Fruit fly (Drosophila melanogaster) whole organism, embryonic: ENCODE data around the gene CG7530.

Experiments
- Abd-B ChIP-seq: fragments of 200-800 bp; sonication (Bioruptor generic); optimal IDR thresholded peaks from 2 replicates; lab custom pipeline; 2018; ENCODE audit warnings: missing biosample characterization, mild to moderate bottlenecking, missing genetic modification characterization, moderate library complexity
- Asciz ChIP-seq: fragments of 200-800 bp; sonication (Bioruptor generic); optimal IDR thresholded peaks from 2 replicates; lab custom pipeline; 2017; ENCODE audit warnings: missing biosample characterization, mild to moderate bottlenecking, missing genetic modification characterization, missing genetic modification reagents
- Blimp-1 ChIP-seq: fragments of 200-800 bp; sonication (Bioruptor generic); optimal IDR thresholded peaks from 3 replicates; lab custom pipeline; 2018; ENCODE audit warnings: missing biosample characterization, missing genetic modification characterization, mild to moderate bottlenecking, moderate library complexity, missing genetic modification reagents
- CG10979 ChIP-seq: fragments of 200-800 bp; sonication (Bioruptor generic); optimal IDR thresholded peaks from 2 replicates; lab custom pipeline; 2018; ENCODE audit warnings: missing biosample characterization, mild to moderate bottlenecking, missing genetic modification characterization, moderate library complexity
- CG14050 ChIP-seq: fragments of 200-800 bp; sonication (Bioruptor generic); IDR thresholded peaks from 3 replicates; pipeline ENCODE4 v1.3.6; 2022; ENCODE audit warnings: missing biosample characterization, missing genetic modification characterization
- CG15269 ChIP-seq: fragments of 200-800 bp; sonication (Bioruptor generic); optimal IDR thresholded peaks from 2 replicates; lab custom pipeline; 2018; ENCODE audit warnings: missing biosample characterization, mild to moderate bottlenecking, missing genetic modification characterization, moderate library complexity
- CG1603 ChIP-seq: fragments of 200-800 bp; sonication (Bioruptor generic); optimal IDR thresholded peaks from 2 replicates; lab custom pipeline; 2019; ENCODE audit warnings: missing biosample characterization, mild to moderate bottlenecking, missing genetic modification characterization, moderate library complexity
- CG17361 ChIP-seq: fragments of 200-800 bp; sonication (Bioruptor generic); IDR thresholded peaks from 3 replicates; pipeline ENCODE4 v1.3.6; 2022; ENCODE audit warnings: missing biosample characterization, missing genetic modification characterization
- CG2678 ChIP-seq: fragments of 200-800 bp; sonication (Bioruptor generic); optimal IDR thresholded peaks from 3 replicates; lab custom pipeline; 2019; ENCODE audit warnings: missing biosample characterization, mild to moderate bottlenecking, missing genetic modification characterization, moderate library complexity
- CG33557 ChIP-seq: fragments of 200-800 bp; sonication (Bioruptor generic); optimal IDR thresholded peaks from 2 replicates; lab custom pipeline; 2019; ENCODE audit warnings: missing biosample characterization, mild to moderate bottlenecking, missing genetic modification characterization, moderate library complexity
- CG3407 ChIP-seq: fragments of 200-800 bp; sonication (Bioruptor generic); optimal IDR thresholded peaks from 2 replicates; lab custom pipeline; 2018; ENCODE audit warnings: missing biosample characterization, mild to moderate bottlenecking, missing genetic modification characterization
- CG4328 ChIP-seq: fragments of 200-800 bp; sonication (Bioruptor generic); optimal IDR thresholded peaks from 3 replicates; lab custom pipeline; 2017; ENCODE audit warnings: missing biosample characterization, missing genetic modification reagents, missing genetic modification characterization
- CG7987 ChIP-seq: fragments of 200-800 bp; sonication (Bioruptor generic); optimal IDR thresholded peaks from 2 replicates; lab custom pipeline; 2018; ENCODE audit warnings: missing biosample characterization, mild to moderate bottlenecking, missing genetic modification characterization, moderate library complexity
- CG8281 ChIP-seq: fragments of 200-800 bp; sonication (Bioruptor generic); optimal IDR thresholded peaks from 2 replicates; lab custom pipeline; 2018; ENCODE audit warnings: missing biosample characterization, mild to moderate bottlenecking, missing genetic modification characterization, moderate library complexity
- CG9437 ChIP-seq: fragments of 200-800 bp; sonication (Bioruptor generic); optimal IDR thresholded peaks from 2 replicates; lab custom pipeline; 2018; ENCODE audit warnings: missing biosample characterization, mild to moderate bottlenecking, missing genetic modification characterization
- CG9609 ChIP-seq: fragments of 200-800 bp; sonication (Bioruptor generic); optimal IDR thresholded peaks from 3 replicates; lab custom pipeline; 2016; ENCODE audit warnings: missing biosample characterization, missing genetic modification characterization
- CHES-1-like ChIP-seq: fragments of 200-800 bp; sonication (Bioruptor generic); optimal IDR thresholded peaks from 2 replicates; lab custom pipeline; 2016; ENCODE audit warnings: missing biosample characterization, missing genetic modification characterization
- D ChIP-seq, 2 experiments: fragments of 200-800 bp in 1 of 2; fragments of >200 bp in 1 of 2; sonication (Bioruptor generic) in 1 of 2; optimal IDR thresholded peaks; 2 replicates in 1 of 2; 3 replicates in 1 of 2; lab custom pipeline; 2017; ENCODE audit warnings: mild to moderate bottlenecking in 1 of 2, missing biosample characterization in 1 of 2, missing genetic modification characterization in 1 of 2, missing genetic modification reagents in 1 of 2
- Dfd ChIP-seq, 2 experiments: fragments of >200 bp; optimal IDR thresholded peaks; 2 replicates each; lab custom pipeline; 2017; ENCODE audit warnings: missing biosample characterization in 2 of 2, missing genetic modification characterization in 2 of 2
- Dip2 ChIP-seq: fragments of 200-800 bp; sonication (Bioruptor generic); IDR thresholded peaks from 2 replicates; pipeline ENCODE4 v1.3.6; 2022; ENCODE audit warnings: missing biosample characterization, missing genetic modification characterization
- ERR ChIP-seq: fragments of 200-800 bp; sonication (Bioruptor generic); optimal IDR thresholded peaks from 2 replicates; lab custom pipeline; 2016; ENCODE audit warnings: missing biosample characterization, missing genetic modification characterization
- HLH3B ChIP-seq: fragments of 200-800 bp; sonication (Bioruptor generic); IDR thresholded peaks from 2 replicates; pipeline ENCODE4 v1.3.6; 2022; ENCODE audit warnings: missing biosample characterization, missing genetic modification characterization
- HmgZ ChIP-seq: fragments of 200-800 bp; sonication (Bioruptor generic); optimal IDR thresholded peaks from 2 replicates; lab custom pipeline; 2018; ENCODE audit warnings: missing biosample characterization, mild to moderate bottlenecking, missing genetic modification characterization
- Hr51 ChIP-seq, 2 experiments: fragments of 200-800 bp; sonication (Bioruptor generic); optimal IDR thresholded peaks; 2 replicates in 1 of 2; 3 replicates in 1 of 2; lab custom pipeline; 2016 to 2018; ENCODE audit warnings: missing biosample characterization in 2 of 2, missing genetic modification characterization in 2 of 2, mild to moderate bottlenecking in 1 of 2, moderate library complexity in 1 of 2
- Hsf ChIP-seq: fragments of 200-800 bp; sonication (Bioruptor generic); optimal IDR thresholded peaks from 3 replicates; lab custom pipeline; 2016; ENCODE audit warnings: missing biosample characterization, missing genetic modification characterization
- Sox100B ChIP-seq: fragments of 200-800 bp; sonication (Bioruptor generic); optimal IDR thresholded peaks from 3 replicates; lab custom pipeline; 2018; ENCODE audit warnings: missing biosample characterization, mild to moderate bottlenecking, missing genetic modification characterization
- ara ChIP-seq: fragments of 200-800 bp; sonication (Bioruptor generic); IDR thresholded peaks from 2 replicates; pipeline ENCODE4 v1.3.6; 2022; ENCODE audit warnings: missing biosample characterization, missing genetic modification characterization
- cg ChIP-seq: fragments of 200-800 bp; sonication (Bioruptor generic); optimal IDR thresholded peaks from 3 replicates; lab custom pipeline; 2019; ENCODE audit warnings: missing biosample characterization, mild to moderate bottlenecking, missing genetic modification characterization, moderate library complexity
- cwo ChIP-seq: fragments of 200-800 bp; sonication (Bioruptor generic); optimal IDR thresholded peaks from 3 replicates; lab custom pipeline; 2017; ENCODE audit warnings: missing biosample characterization, missing genetic modification characterization, mild to moderate bottlenecking, moderate library complexity, missing genetic modification reagents
- dimm ChIP-seq: fragments of 200-800 bp; sonication (Bioruptor generic); IDR thresholded peaks from 2 replicates; pipeline ENCODE4 v1.3.6; 2022; ENCODE audit warnings: missing biosample characterization, missing genetic modification characterization
- dmrt99B ChIP-seq: fragments of 200-800 bp; sonication (Bioruptor generic); optimal IDR thresholded peaks from 2 replicates; lab custom pipeline; 2018; ENCODE audit warnings: missing biosample characterization, mild to moderate bottlenecking, missing genetic modification characterization, moderate library complexity
- fd96Cb ChIP-seq: fragments of 200-800 bp; sonication (Bioruptor generic); optimal IDR thresholded peaks from 2 replicates; lab custom pipeline; 2018; ENCODE audit warnings: missing biosample characterization, mild to moderate bottlenecking, missing genetic modification characterization, moderate library complexity
- fu2 ChIP-seq: fragments of 200-800 bp; sonication (Bioruptor generic); optimal IDR thresholded peaks from 2 replicates; lab custom pipeline; 2016; ENCODE audit warnings: missing biosample characterization, missing genetic modification characterization
- gcm ChIP-seq: fragments of 200-800 bp; sonication (Bioruptor generic); optimal IDR thresholded peaks from 2 replicates; lab custom pipeline; 2019; ENCODE audit warnings: missing biosample characterization, mild to moderate bottlenecking, missing genetic modification characterization, moderate library complexity
- gem ChIP-seq: fragments of 200-800 bp; sonication (Bioruptor generic); optimal IDR thresholded peaks from 2 replicates; lab custom pipeline; 2019; ENCODE audit warnings: missing biosample characterization, mild to moderate bottlenecking, missing genetic modification characterization, moderate library complexity
- gfzf ChIP-seq: fragments of 200-800 bp; sonication (Bioruptor generic); optimal IDR thresholded peaks from 2 replicates; lab custom pipeline; 2016; ENCODE audit warnings: missing biosample characterization, mild to moderate bottlenecking, missing genetic modification characterization, moderate library complexity
- lov ChIP-seq, 2 experiments: fragments of 200-800 bp in 1 of 2; fragments of >200 bp in 1 of 2; sonication (Bioruptor generic) in 1 of 2; IDR thresholded peaks in 1 of 2; optimal IDR thresholded peaks in 1 of 2; 2 replicates in 1 of 2; 3 replicates in 1 of 2; pipeline versions ENCODE4 v1.3.6 to Lab custom; 2017 to 2022; ENCODE audit warnings: missing biosample characterization in 1 of 2, missing genetic modification characterization in 1 of 2
- nmo ChIP-seq: fragments of 200-800 bp; sonication (Bioruptor generic); optimal IDR thresholded peaks from 2 replicates; lab custom pipeline; 2018; ENCODE audit warnings: missing biosample characterization, mild to moderate bottlenecking, missing genetic modification characterization, moderate library complexity
- oc ChIP-seq: fragments of 200-800 bp; sonication (Bioruptor generic); optimal IDR thresholded peaks from 2 replicates; lab custom pipeline; 2018; ENCODE audit warnings: missing biosample characterization, mild to moderate bottlenecking, missing genetic modification characterization, moderate library complexity
- peb ChIP-seq: fragments of 200-800 bp; sonication (Bioruptor generic); IDR thresholded peaks from 2 replicates; pipeline ENCODE4 v1.3.6; 2022; ENCODE audit warnings: missing biosample characterization, missing genetic modification characterization
- ranshi ChIP-seq: fragments of 200-800 bp; sonication (Bioruptor generic); IDR thresholded peaks from 2 replicates; pipeline ENCODE4 v1.3.6; 2022; ENCODE audit warnings: missing biosample characterization, missing genetic modification characterization
- sd ChIP-seq: fragments of 200-800 bp; sonication (Bioruptor generic); optimal IDR thresholded peaks from 3 replicates; lab custom pipeline; 2018; ENCODE audit warnings: missing biosample characterization, mild to moderate bottlenecking, missing genetic modification characterization, moderate library complexity
- sens ChIP-seq: fragments of 200-800 bp; sonication (Bioruptor generic); peaks from one replicate; lab custom pipeline; 2016; ENCODE audit warnings: missing biosample characterization, missing genetic modification characterization
- slp2 ChIP-seq: fragments of 200-800 bp; sonication (Bioruptor generic); optimal IDR thresholded peaks from 2 replicates; lab custom pipeline; 2016; ENCODE audit warnings: missing biosample characterization, missing genetic modification characterization
- stc ChIP-seq: fragments of 200-800 bp; sonication (Bioruptor generic); IDR thresholded peaks from 2 replicates; pipeline ENCODE4 v1.3.6; 2022; ENCODE audit warnings: missing biosample characterization, missing genetic modification characterization
- tll ChIP-seq, 2 experiments: fragments of 200-800 bp in 1 of 2; fragments of >200 bp in 1 of 2; sonication (Bioruptor generic) in 1 of 2; optimal IDR thresholded peaks; 2 replicates each; lab custom pipeline; 2017 to 2019; ENCODE audit warnings: missing biosample characterization in 2 of 2, missing genetic modification characterization in 2 of 2, mild to moderate bottlenecking in 1 of 2, moderate library complexity in 1 of 2
- trem ChIP-seq: fragments of 200-800 bp; optimal IDR thresholded peaks from 3 replicates; lab custom pipeline; 2019; ENCODE audit warnings: missing biosample characterization, mild to moderate bottlenecking, missing genetic modification characterization, moderate library complexity

CG7530 gene

dm6 chr3R:14744339-14745129 is 13.2 kb upstream of the CG7530 start (continued):
- peak; percentile 11 for TF ChIP-seq Abd-B (GFP tag; lab: Kevin White, UChicago)
- peak; percentile 19 for TF ChIP-seq CG9609 (GFP tag; lab: Kevin White, UChicago)
- peak; percentile 43 for TF ChIP-seq sd
- TF ChIP-seq CG2678 (tag; lab: Kevin White, UChicago), result peak; percentile 49
- no peak for TF ChIP-seq ERR (GFP tag; lab: Kevin White, UChicago)
- no peak for TF ChIP-seq lov (optimal IDR thresholded peaks at IDR 0.05; lab: Kevin White, UChicago)
- TF ChIP-seq lov (GFP tag; IDR thresholded peaks at IDR 0.05; lab: Robert Waterston, UW), result no peak
- TF ChIP-seq CG1603 (tag; lab: Kevin White, UChicago), result peak; percentile 45
- TF ChIP-seq CG14050 (GFP tag; lab: Robert Waterston, UW), result no peak
- 0 out of 2 replicates have a peak, but pooled peaks have one; percentile 34 for TF ChIP-seq stc (GFP tag; lab: Robert Waterston, UW)
- peak; percentile 37 for TF ChIP-seq nmo (GFP tag; lab: Kevin White, UChicago)
- TF ChIP-seq CG7987 (GFP tag; lab: Kevin White, UChicago), result no peak
- no peak for TF ChIP-seq CG8281 (tag; lab: Kevin White, UChicago)
- TF ChIP-seq ranshi (GFP tag; lab: Robert Waterston, UW), result no peak
- TF ChIP-seq fu2 (GFP tag; lab: Kevin White, UChicago), result no peak
- peak; percentile 45 for TF ChIP-seq CG10979 (tag; lab: Kevin White, UChicago)
- peak; percentile 52; the same call in 1 of the 2 replicates for TF ChIP-seq ara (GFP tag; lab: Robert Waterston, UW)
- TF ChIP-seq gem (tag; lab: Kevin White, UChicago), result peak; percentile 63
- TF ChIP-seq Hr51 (GFP tag; optimal IDR thresholded peaks at IDR 0.05; lab: Kevin White, UChicago), result peak in 1 of 2 experiments; percentile 17
- TF ChIP-seq HLH3B (GFP tag; lab: Robert Waterston, UW), result no peak
- TF ChIP-seq fd96Cb (tag; lab: Kevin White, UChicago), result peak; percentile 27
- TF ChIP-seq oc (tag; lab: Kevin White, UChicago), result peak; percentile 6
- peak; percentile 19 for TF ChIP-seq slp2 (GFP tag; lab: Kevin White, UChicago)
- TF ChIP-seq CG17361 (GFP tag; lab: Robert Waterston, UW), result peak; percentile 59; the same call in 1 of the 3 replicates
- TF ChIP-seq CG33557 (GFP tag; lab: Kevin White, UChicago), result no peak
- peak; percentile 45 for TF ChIP-seq Asciz (GFP tag; lab: Kevin White, UChicago)
- TF ChIP-seq CG3407, result peak; percentile 42
- TF ChIP-seq gfzf (GFP tag; lab: Kevin White, UChicago), result no peak
- peak; percentile 6 for TF ChIP-seq Hsf (GFP tag; lab: Kevin White, UChicago)
- no peak for TF ChIP-seq CHES-1-like (GFP tag; lab: Kevin White, UChicago)
- TF ChIP-seq gcm (GFP tag; lab: Kevin White, UChicago), result no peak
- no peak for TF ChIP-seq tll (GFP tag; optimal IDR thresholded peaks at IDR 0.05; lab: Kevin White, UChicago)
- peak; percentile 57 for TF ChIP-seq Blimp-1
- no peak for TF ChIP-seq CG4328 (GFP tag; lab: Kevin White, UChicago)
- TF ChIP-seq CG9437 (GFP tag; lab: Kevin White, UChicago), result peak; percentile 11
- no peak for TF ChIP-seq HmgZ (tag; lab: Kevin White, UChicago)
- no peak for TF ChIP-seq D (optimal IDR thresholded peaks at IDR 0.05; lab: Kevin White, UChicago)
- TF ChIP-seq D (GFP tag; optimal IDR thresholded peaks at IDR 0.05; lab: Kevin White, UChicago), result no peak
- TF ChIP-seq dimm (GFP tag; lab: Robert Waterston, UW), result no peak
- TF ChIP-seq CG15269 (tag; lab: Kevin White, UChicago), result peak; percentile 9
- no peak for TF ChIP-seq Dfd (GFP tag; optimal IDR thresholded peaks at IDR 0.05; lab: Kevin White, UChicago)
- no peak for TF ChIP-seq Dip2 (GFP tag; lab: Robert Waterston, UW)
- TF ChIP-seq cg (GFP tag; lab: Kevin White, UChicago), result peak; percentile 1
- no peak for TF ChIP-seq peb
- peak; percentile 23 for TF ChIP-seq Sox100B (GFP tag; lab: Kevin White, UChicago)
- TF ChIP-seq trem (tag; lab: Kevin White, UChicago), result peak; percentile 3
- peak; percentile 35 for TF ChIP-seq dmrt99B (tag; lab: Kevin White, UChicago)
- no peak for TF ChIP-seq cwo (GFP tag; lab: Kevin White, UChicago)
- TF ChIP-seq sens (GFP tag; lab: Kevin White, UChicago), result peak; percentile 84
